Fruit fly (Drosophila melanogaster) whole organism, prepupa: ENCODE results near the gene COX6B.
A peak's percentile ranks its signal among the peaks of the same experiment; 100 is the strongest.

Source experiments
- CG10669 ChIP-seq: fragments of 200-800 bp; sonication (Bioruptor generic); optimal IDR thresholded peaks from 3 replicates; lab custom pipeline; 2018; ENCODE audit warnings: missing biosample characterization, mild to moderate bottlenecking, missing genetic modification characterization, moderate library complexity
- CG1621 ChIP-seq: fragments of 200-800 bp; sonication (Bioruptor generic); optimal IDR thresholded peaks from 3 replicates; lab custom pipeline; 2018; ENCODE audit warnings: missing biosample characterization, mild to moderate bottlenecking, missing genetic modification characterization
- CG31627 ChIP-seq: fragments of 200-800 bp; sonication (Bioruptor generic); optimal IDR thresholded peaks from 3 replicates; lab custom pipeline; 2016; ENCODE audit warnings: missing biosample characterization, missing genetic modification characterization
- CG32006 ChIP-seq: fragments of 200-800 bp; sonication (Bioruptor generic); optimal IDR thresholded peaks from 3 replicates; lab custom pipeline; 2017; ENCODE audit warnings: missing biosample characterization, mild to moderate bottlenecking, missing genetic modification characterization
- CG6163 ChIP-seq: fragments of 200-800 bp; sonication (Bioruptor generic); IDR thresholded peaks from 3 replicates; pipeline ENCODE4 v1.3.6; 2022; ENCODE audit warnings: missing biosample characterization, missing genetic modification characterization
- CG6276 ChIP-seq: fragments of 200-800 bp; sonication (Bioruptor generic); optimal IDR thresholded peaks from 2 replicates; lab custom pipeline; 2017; ENCODE audit warnings: missing biosample characterization, mild to moderate bottlenecking, missing genetic modification characterization
- CG6808 ChIP-seq: fragments of 200-800 bp; sonication (Bioruptor generic); optimal IDR thresholded peaks from 3 replicates; lab custom pipeline; 2017; ENCODE audit warnings: missing biosample characterization, missing genetic modification characterization, mild to moderate bottlenecking, moderate library complexity, missing genetic modification reagents
- CG6854 ChIP-seq: fragments of 200-800 bp; sonication (Bioruptor generic); optimal IDR thresholded peaks from 2 replicates; lab custom pipeline; 2017; ENCODE audit warnings: missing biosample characterization, mild to moderate bottlenecking, missing genetic modification characterization
- CG8119 ChIP-seq: fragments of 200-800 bp; sonication (Bioruptor generic); IDR thresholded peaks from 3 replicates; pipeline ENCODE4 v1.3.6; 2022; ENCODE audit warnings: missing biosample characterization, missing genetic modification characterization
- CG8319 ChIP-seq: fragments of 200-800 bp; sonication (Bioruptor generic); optimal IDR thresholded peaks from 3 replicates; lab custom pipeline; 2016; ENCODE audit warnings: missing biosample characterization, missing genetic modification characterization
- CG8632 ChIP-seq: fragments of 200-800 bp; sonication (Bioruptor generic); optimal IDR thresholded peaks from 3 replicates; lab custom pipeline; 2016; ENCODE audit warnings: missing biosample characterization, missing genetic modification characterization
- Eip78C ChIP-seq: fragments of 200-800 bp; sonication (Bioruptor generic); peaks from one replicate; lab custom pipeline; 2016; ENCODE audit warnings: missing biosample characterization, missing genetic modification characterization
- Eip93F ChIP-seq: fragments of 200-800 bp; sonication (Bioruptor generic); optimal IDR thresholded peaks from 2 replicates; lab custom pipeline; 2016; ENCODE audit warnings: missing biosample characterization, mild to moderate bottlenecking, missing genetic modification characterization
- Ets21C ChIP-seq: fragments of 200-800 bp; sonication (Bioruptor generic); optimal IDR thresholded peaks from 3 replicates; lab custom pipeline; 2016; ENCODE audit warnings: missing biosample characterization, missing genetic modification characterization
- Ets96B ChIP-seq: fragments of 200-800 bp; optimal IDR thresholded peaks from 2 replicates; lab custom pipeline; 2019; ENCODE audit warnings: missing biosample characterization, mild to moderate bottlenecking, missing genetic modification characterization, moderate library complexity
- Gug ChIP-seq: fragments of 200-800 bp; sonication (Bioruptor generic); IDR thresholded peaks from 2 replicates; pipeline ENCODE4 v1.3.6; 2022; ENCODE audit warnings: missing biosample characterization, missing genetic modification characterization
- Lpt ChIP-seq: fragments of 200-800 bp; sonication (Bioruptor generic); optimal IDR thresholded peaks from 3 replicates; lab custom pipeline; 2016; ENCODE audit warnings: missing biosample characterization, missing genetic modification characterization
- Met ChIP-seq: fragments of 200-800 bp; sonication (Bioruptor generic); optimal IDR thresholded peaks from 3 replicates; lab custom pipeline; 2016; ENCODE audit warnings: missing biosample characterization, missing genetic modification characterization
- Smox ChIP-seq: fragments of 200-800 bp; sonication (Bioruptor generic); optimal IDR thresholded peaks from 3 replicates; lab custom pipeline; 2016; ENCODE audit warnings: missing biosample characterization, missing genetic modification characterization
- Sox15 ChIP-seq: fragments of 200-800 bp; sonication (Bioruptor generic); optimal IDR thresholded peaks from 3 replicates; lab custom pipeline; 2016; ENCODE audit warnings: missing biosample characterization, missing genetic modification characterization
- achi ChIP-seq: fragments of 200-800 bp; sonication (Bioruptor generic); optimal IDR thresholded peaks from 3 replicates; lab custom pipeline; 2016; ENCODE audit warnings: missing biosample characterization, missing genetic modification characterization
- dac ChIP-seq: fragments of 200-800 bp; sonication (Bioruptor generic); optimal IDR thresholded peaks from 2 replicates; lab custom pipeline; 2017; ENCODE audit warnings: missing biosample characterization, mild to moderate bottlenecking, missing genetic modification characterization
- dsx ChIP-seq: fragments of 200-800 bp; optimal IDR thresholded peaks from 3 replicates; lab custom pipeline; 2019; ENCODE audit warnings: missing biosample characterization, mild to moderate bottlenecking, missing genetic modification characterization, moderate library complexity; ENCODE audit not compliant: poor library complexity, severe bottlenecking
- eg ChIP-seq: fragments of 200-800 bp; sonication (Bioruptor generic); IDR thresholded peaks from 3 replicates; pipeline ENCODE4 v1.3.6; 2022; ENCODE audit warnings: missing biosample characterization, missing genetic modification characterization
- esn ChIP-seq: fragments of 200-800 bp; sonication (Bioruptor generic); optimal IDR thresholded peaks from 2 replicates; lab custom pipeline; 2016; ENCODE audit warnings: missing biosample characterization, mild to moderate bottlenecking, missing genetic modification characterization, moderate library complexity
- fd59A ChIP-seq: fragments of 200-800 bp; sonication (Bioruptor generic); optimal IDR thresholded peaks from 2 replicates; lab custom pipeline; 2017; ENCODE audit warnings: missing biosample characterization, mild to moderate bottlenecking, missing genetic modification characterization, missing genetic modification reagents
- fd85E ChIP-seq: fragments of 200-800 bp; sonication (Bioruptor generic); optimal IDR thresholded peaks from 3 replicates; lab custom pipeline; 2016; ENCODE audit warnings: missing biosample characterization, missing genetic modification characterization
- fkh ChIP-seq: fragments of 200-800 bp; sonication (Bioruptor generic); optimal IDR thresholded peaks from 3 replicates; lab custom pipeline; 2017; ENCODE audit warnings: missing biosample characterization, mild to moderate bottlenecking, missing genetic modification characterization, moderate library complexity
- spab ChIP-seq: fragments of 200-800 bp; sonication (Bioruptor generic); optimal IDR thresholded peaks from 2 replicates; lab custom pipeline; 2017; ENCODE audit warnings: missing biosample characterization, mild to moderate bottlenecking, missing genetic modification characterization, missing genetic modification reagents
- ss ChIP-seq, 2 experiments: fragments of 200-800 bp; sonication (Bioruptor generic); optimal IDR thresholded peaks; 2 replicates in 1 of 2; 3 replicates in 1 of 2; lab custom pipeline; 2017 to 2018; ENCODE audit warnings: mild to moderate bottlenecking in 2 of 2, missing biosample characterization in 2 of 2, missing genetic modification characterization in 2 of 2, moderate library complexity in 1 of 2
- svp ChIP-seq: fragments of 200-800 bp; sonication (Bioruptor generic); peaks from one replicate; lab custom pipeline; 2016; ENCODE audit warnings: missing biosample characterization, missing genetic modification characterization
- topi ChIP-seq: fragments of 200-800 bp; sonication (Bioruptor generic); optimal IDR thresholded peaks from 3 replicates; lab custom pipeline; 2016; ENCODE audit warnings: missing biosample characterization, missing genetic modification characterization

Gene COX6B

DNA sequence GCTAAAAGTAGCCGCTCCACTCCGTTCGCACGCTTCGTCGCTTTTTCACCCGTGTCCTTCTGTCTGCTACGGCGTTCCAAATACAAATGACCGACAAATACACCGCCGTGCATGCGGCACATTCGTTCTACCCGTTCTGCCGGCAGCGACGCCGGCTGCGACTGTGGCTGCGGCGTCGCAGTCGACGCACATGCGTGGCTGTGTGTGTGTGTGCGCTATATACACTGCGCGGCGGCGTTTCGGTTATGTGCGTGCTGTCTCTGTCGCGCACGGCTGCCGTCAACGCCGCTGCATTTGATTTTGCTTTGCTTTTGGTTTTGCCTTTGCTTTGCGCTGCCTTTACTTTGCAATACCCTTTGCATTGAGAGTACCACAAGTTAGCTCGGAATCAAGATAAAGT is 39.3 kb upstream of the COX6B start, which contains the start of gene zld:
zld (minus strand) TSS at position 92 of the 400 bp plus-strand sequence.
- TF ChIP-seq Smox (GFP tag; lab: Kevin White, UChicago) (no peak), fkh (peak; percentile 71), ss (GFP tag; optimal IDR thresholded peaks at IDR 0.05; lab: Kevin White, UChicago) (peak in 1 of 2 experiments; percentile 41), CG32006 (GFP tag; lab: Kevin White, UChicago) (no peak), CG6163 (GFP tag; lab: Robert Waterston, UW) (0 out of 3 replicates have a peak, but pooled peaks have one; percentile 35), Eip78C (GFP tag; lab: Kevin White, UChicago) (peak; percentile 27), Lpt (GFP tag; lab: Kevin White, UChicago) (no peak), CG6808 (GFP tag; lab: Kevin White, UChicago) (no peak), topi (GFP tag; lab: Kevin White, UChicago) (no peak), CG10669 (GFP tag; lab: Kevin White, UChicago) (no peak), Ets96B (tag; lab: Kevin White, UChicago) (no peak), CG1621 (tag; lab: Kevin White, UChicago) (peak; percentile 17), svp (peak; percentile 48), eg (GFP tag; lab: Robert Waterston, UW) (no peak)
- TF ChIP-seq, all 60 proteins: peak for 6

DNA sequence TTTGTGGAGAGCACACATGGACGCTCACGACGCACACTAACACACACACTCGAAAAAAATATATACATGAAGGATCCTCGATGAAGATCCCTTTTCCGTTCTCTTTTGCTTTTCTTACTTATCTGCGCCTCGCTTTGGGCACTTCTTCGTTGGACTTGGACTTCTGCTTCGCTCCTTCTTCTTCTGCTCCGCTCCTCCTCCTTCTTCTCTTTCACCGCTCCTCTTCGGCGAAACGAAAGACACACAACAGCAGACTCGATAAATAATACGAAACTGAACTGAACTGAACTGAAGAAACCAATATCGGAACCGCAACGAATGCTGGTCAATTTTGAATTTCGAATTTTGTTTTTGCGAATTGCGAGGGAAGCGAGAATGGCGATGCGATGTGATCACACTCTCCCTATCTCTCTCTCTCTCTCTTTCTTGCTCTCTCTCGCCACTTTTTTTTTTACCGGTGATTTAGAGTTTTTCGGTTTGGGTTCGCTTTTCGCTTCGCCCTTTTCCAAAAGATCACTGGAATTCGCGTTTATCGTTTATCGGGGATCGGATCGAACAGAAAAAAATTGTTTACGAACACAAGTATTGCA is 38.7 kb upstream of the COX6B start:
- TF ChIP-seq CG6854, result no peak
- TF ChIP-seq Eip78C (GFP tag; lab: Kevin White, UChicago), result peak; percentile 26
- no peak for TF ChIP-seq dac (GFP tag; lab: Kevin White, UChicago)
- TF ChIP-seq CG6163 (GFP tag; lab: Robert Waterston, UW), result peak; percentile 50; the same call in 2 of the 3 replicates
- TF ChIP-seq fd85E (GFP tag; lab: Kevin White, UChicago), result no peak

DNA sequence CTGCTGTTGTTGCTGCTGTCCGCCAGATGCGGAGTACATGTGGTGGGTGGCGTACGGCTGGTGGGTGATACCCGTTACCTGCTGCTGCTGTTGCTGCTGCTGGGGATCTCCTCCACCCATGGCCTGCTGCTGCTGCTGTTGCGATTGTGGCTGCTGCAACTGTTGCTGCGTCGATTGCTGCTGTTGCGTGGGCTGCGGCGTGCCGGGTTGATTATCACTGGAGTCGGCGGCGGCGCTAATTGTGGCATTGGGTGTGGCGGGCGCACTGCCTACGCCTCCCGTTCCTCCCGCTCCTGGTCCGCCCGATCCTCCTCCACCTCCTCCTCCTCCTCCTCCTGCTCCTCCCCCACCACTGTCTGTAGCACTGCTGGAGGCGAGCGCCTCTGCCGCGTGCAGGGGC is 37.7 kb upstream of the COX6B start:
- TF ChIP-seq CG6808 (GFP tag; lab: Kevin White, UChicago) (no peak), Ets21C (GFP tag; lab: Kevin White, UChicago) (no peak), fd85E (GFP tag; lab: Kevin White, UChicago) (no peak), esn (no peak), fd59A (no peak), spab (GFP tag; lab: Kevin White, UChicago) (no peak), CG8319 (GFP tag; lab: Kevin White, UChicago) (no peak), dsx (GFP tag; lab: Kevin White, UChicago) (no peak), eg (GFP tag; lab: Robert Waterston, UW) (no peak), ss (GFP tag; optimal IDR thresholded peaks at IDR 0.05; lab: Kevin White, UChicago) (no peak), Gug (GFP tag; lab: Robert Waterston, UW) (no peak), topi (GFP tag; lab: Kevin White, UChicago) (no peak), Sox15 (GFP tag; lab: Kevin White, UChicago) (no peak), CG6854 (no peak), Lpt (GFP tag; lab: Kevin White, UChicago) (no peak)
- TF ChIP-seq, all 60 proteins: peak for 0

DNA sequence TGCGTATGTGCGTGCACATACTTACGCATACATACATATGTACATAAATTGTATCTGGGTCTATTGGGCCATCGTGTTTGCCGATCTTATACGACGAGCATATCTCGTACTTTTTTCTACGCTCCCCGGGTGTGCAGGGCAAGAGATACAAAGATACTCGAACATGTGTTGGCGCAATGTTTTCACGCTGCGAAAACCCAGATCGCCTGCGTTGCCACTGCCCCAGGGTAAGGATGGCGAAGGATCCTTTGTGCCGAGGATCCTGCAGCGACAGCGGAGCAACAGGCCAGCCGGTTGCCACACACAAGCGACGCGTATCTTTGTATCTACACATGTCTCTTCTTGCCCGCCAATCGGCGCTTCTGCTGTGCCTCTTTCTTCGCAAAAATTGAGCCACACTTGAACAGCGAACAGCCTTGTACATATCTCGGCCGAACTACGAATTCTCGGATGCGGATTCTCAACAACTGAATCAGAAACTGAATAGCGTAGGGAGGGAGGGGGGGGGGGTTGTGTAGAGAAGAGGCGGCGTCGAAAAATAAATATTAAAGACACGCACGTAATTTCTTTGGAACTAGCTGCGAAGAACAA is 31.0 kb upstream of the COX6B start:
- no peak for TF ChIP-seq Ets21C (GFP tag; lab: Kevin White, UChicago)
- peak; percentile 2 for TF ChIP-seq CG1621 (tag; lab: Kevin White, UChicago)
- TF ChIP-seq ss (GFP tag; optimal IDR thresholded peaks at IDR 0.05; lab: Kevin White, UChicago), result peak in 1 of 2 experiments; percentile 20
- TF ChIP-seq CG31627 (GFP tag; lab: Kevin White, UChicago), result no peak
- no peak for TF ChIP-seq CG32006 (GFP tag; lab: Kevin White, UChicago)
- no peak for TF ChIP-seq Ets96B (tag; lab: Kevin White, UChicago)
- TF ChIP-seq dac (GFP tag; lab: Kevin White, UChicago), result no peak
- no peak for TF ChIP-seq CG8119 (GFP tag; lab: Robert Waterston, UW)
- TF ChIP-seq achi (GFP tag; lab: Kevin White, UChicago), result no peak
- TF ChIP-seq CG8632, result no peak
- no peak for TF ChIP-seq CG6163 (GFP tag; lab: Robert Waterston, UW)
- TF ChIP-seq Eip93F (GFP tag; lab: Kevin White, UChicago), result no peak
- peak; percentile 15 for TF ChIP-seq Eip78C (GFP tag; lab: Kevin White, UChicago)
- TF ChIP-seq Met, result no peak
- TF ChIP-seq CG6276 (GFP tag; lab: Kevin White, UChicago), result no peak
